Worm (Caenorhabditis elegans): ENCODE data around the gene ram-5.

DNA sequence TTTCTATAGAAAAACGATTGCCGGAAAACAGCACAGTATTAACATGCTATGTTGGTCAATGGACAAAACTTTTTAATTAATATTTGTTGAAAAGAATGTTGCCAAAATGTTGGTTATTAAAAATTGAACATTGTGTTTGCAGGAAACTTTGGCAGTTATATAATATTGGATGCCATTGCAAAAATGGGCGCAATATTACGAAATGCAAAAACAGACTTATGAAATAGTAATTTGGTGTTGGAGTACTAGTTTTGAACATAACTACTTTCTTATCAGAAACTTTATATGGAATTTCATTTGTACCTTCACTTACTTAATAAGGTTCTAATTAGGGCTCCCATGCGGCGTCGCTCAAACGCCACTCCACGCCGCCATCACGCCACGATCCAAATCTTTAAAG is 39.6 kb upstream of the ram-5 start:
- TF ChIP-seq ceh-48 (tag; optimal IDR thresholded peaks at IDR 0.05), result no peak
- TF ChIP-seq ama-1 (optimal IDR thresholded peaks at IDR 0.05), result no peak
- TF ChIP-seq pha-4 (tag; optimal IDR thresholded peaks at IDR 0.05), result no peak
- TF ChIP-seq ceh-22 (tag; optimal IDR thresholded peaks at IDR 0.05), result no peak
- TF ChIP-seq fkh-10 (GFP tag; optimal IDR thresholded peaks at IDR 0.05), result no peak
- TF ChIP-seq nfya-1 (tag; optimal IDR thresholded peaks at IDR 0.05), result no peak
- no peak for TF ChIP-seq C38D4.7 (GFP tag; optimal IDR thresholded peaks at IDR 0.05)
- no peak for TF ChIP-seq elt-4 (tag; optimal IDR thresholded peaks at IDR 0.05)
- no peak for TF ChIP-seq che-1 (tag; optimal IDR thresholded peaks at IDR 0.05)
- no peak for TF ChIP-seq ets-4 (tag; optimal IDR thresholded peaks at IDR 0.05)
- no peak for TF ChIP-seq hlh-13 (GFP tag; optimal IDR thresholded peaks at IDR 0.05)
- TF ChIP-seq rnt-1 (tag; optimal IDR thresholded peaks at IDR 0.05), result no peak
- TF ChIP-seq ztf-16 (tag; optimal IDR thresholded peaks at IDR 0.05), result no peak
- TF ChIP-seq hlh-6 (tag; optimal IDR thresholded peaks at IDR 0.05), result no peak
